Worm (Caenorhabditis elegans): Measurements from ENCODE around the gene R02E12.12.

R02E12.12 gene

ce11 chrX:3979146-3979545, 24.2 kb upstream of the R02E12.12 start:
- TF ChIP-seq elt-2 (tag; optimal IDR thresholded peaks at IDR 0.05) (no peak), nhr-11 (tag; optimal IDR thresholded peaks at IDR 0.05) (no peak), ceh-31 (tag; optimal IDR thresholded peaks at IDR 0.05) (no peak), ama-1 (optimal IDR thresholded peaks at IDR 0.05) (no peak), tbx-7 (tag; optimal IDR thresholded peaks at IDR 0.05) (no peak), lim-6 (tag; optimal IDR thresholded peaks at IDR 0.05) (no peak), sox-2 (GFP tag; IDR thresholded peaks at IDR 0.05) (no peak), fax-1 (tag; optimal IDR thresholded peaks at IDR 0.05) (no peak), sox-4 (tag; optimal IDR thresholded peaks at IDR 0.05) (no peak), fkh-10 (GFP tag; optimal IDR thresholded peaks at IDR 0.05) (no peak)

DNA sequence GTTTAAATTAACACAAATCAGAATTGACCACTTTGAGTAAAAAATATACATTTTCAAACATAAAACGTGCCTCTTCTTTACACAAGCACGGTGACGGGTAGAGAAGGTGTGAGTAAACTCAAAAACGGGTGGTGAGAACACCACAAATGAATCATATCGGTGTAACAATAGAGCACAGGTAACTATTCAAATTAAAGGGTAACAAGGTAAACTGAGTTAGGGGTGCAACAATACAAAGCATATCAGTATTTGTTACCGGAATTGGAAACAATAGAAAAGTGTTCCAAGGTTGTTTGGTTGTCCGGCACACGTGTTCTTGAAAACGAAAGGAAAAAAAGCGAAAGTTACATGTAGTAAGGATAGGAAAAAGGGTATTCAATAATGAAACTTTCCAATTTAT, 20.9 kb upstream of the R02E12.12 start:
- no peak for TF ChIP-seq unc-86 (tag; optimal IDR thresholded peaks at IDR 0.05)
- no peak for TF ChIP-seq nhr-232 (tag; optimal IDR thresholded peaks at IDR 0.05)
- no peak for TF ChIP-seq ceh-30 (tag; optimal IDR thresholded peaks at IDR 0.05)
- no peak for TF ChIP-seq ceh-34 (tag; optimal IDR thresholded peaks at IDR 0.05)

- TF ChIP-seq ceh-31 (tag; optimal IDR thresholded peaks at IDR 0.05) (peak; percentile 24), eyg-1 (tag; optimal IDR thresholded peaks at IDR 0.05) (no peak), unc-42 (tag; optimal IDR thresholded peaks at IDR 0.05) (peak; percentile 58)
Measured at ce11 chrX:3988575-3988974, 14.7 kb upstream of the R02E12.12 start.

ce11 chrX:3990495-3990894, 12.8 kb upstream of the R02E12.12 start:
- TF ChIP-seq ceh-9 (tag; optimal IDR thresholded peaks at IDR 0.05) = no peak
- TF ChIP-seq npax-4 (tag; optimal IDR thresholded peaks at IDR 0.05) = no peak
- TF ChIP-seq zip-5 (tag; optimal IDR thresholded peaks at IDR 0.05) = no peak
- TF ChIP-seq pag-3 (tag; optimal IDR thresholded peaks at IDR 0.05; ENCODE audit: borderline replicate concordance) = no peak
- peak; percentile 53 for TF ChIP-seq hlh-30 (tag; optimal IDR thresholded peaks at IDR 0.05; ENCODE audit: insufficient read depth)
- no peak for TF ChIP-seq Y22D7AL.16 (tag; optimal IDR thresholded peaks at IDR 0.05)
- no peak for TF ChIP-seq hlh-8 (tag; optimal IDR thresholded peaks at IDR 0.05)
- no peak for TF ChIP-seq ceh-24 (tag; optimal IDR thresholded peaks at IDR 0.05)

- TF ChIP-seq tbx-2 (tag; optimal IDR thresholded peaks at IDR 0.05) = peak; percentile 8
- peak; percentile 9 for TF ChIP-seq sdc-2 (tag; optimal IDR thresholded peaks at IDR 0.05)
- TF ChIP-seq ceh-31 (tag; optimal IDR thresholded peaks at IDR 0.05) = peak; percentile 25
- TF ChIP-seq elt-4 (tag; optimal IDR thresholded peaks at IDR 0.05) = no peak
- TF ChIP-seq unc-42 (tag; optimal IDR thresholded peaks at IDR 0.05) = peak; percentile 75
Measured at ce11 chrX:3990941-3991340, 12.4 kb upstream of the R02E12.12 start.

DNA sequence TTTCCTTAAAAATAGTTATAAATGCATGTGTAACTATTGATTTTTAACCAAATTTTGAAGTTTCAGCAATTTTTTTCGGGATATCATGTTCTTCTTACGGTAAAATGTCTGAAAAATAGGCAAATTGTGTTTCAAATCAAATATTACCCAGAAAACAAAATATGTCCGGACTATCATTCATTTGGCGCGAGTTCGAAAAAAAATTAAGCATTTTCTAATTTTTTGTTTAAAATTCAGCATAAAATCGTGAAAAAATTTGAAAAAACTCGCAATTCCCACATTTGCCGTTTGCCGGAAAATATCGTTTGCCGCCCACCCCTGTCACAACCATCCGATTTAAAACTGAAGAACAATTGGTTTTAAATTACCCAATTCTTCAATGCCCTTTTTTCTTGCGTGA, 11.7 kb upstream of the R02E12.12 start:
- TF ChIP-seq ref-2 (tag; optimal IDR thresholded peaks at IDR 0.05) (no peak), sox-2 (GFP tag; IDR thresholded peaks at IDR 0.05) (no peak), lin-11 (tag; optimal IDR thresholded peaks at IDR 0.05) (no peak)

DNA sequence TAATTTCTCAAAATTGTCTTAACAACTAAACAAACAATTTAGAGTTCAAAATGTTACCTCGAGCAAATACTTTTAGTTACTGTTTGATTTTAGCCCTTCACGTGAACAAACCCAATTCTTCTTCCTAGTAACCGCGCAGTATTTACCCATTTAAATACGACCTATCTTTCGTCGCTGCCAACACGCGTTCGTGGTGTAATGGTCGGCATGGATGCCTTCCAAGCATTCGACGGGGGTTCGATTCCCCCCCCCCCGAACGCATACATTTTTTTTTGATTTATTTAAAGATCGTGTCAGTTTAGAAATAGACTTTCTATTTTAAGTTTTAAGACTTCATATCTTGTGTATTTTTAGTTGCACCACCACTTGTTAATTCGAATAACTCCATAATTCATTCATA, 8.9 kb upstream of the R02E12.12 start:
- peak; percentile 57 for TF ChIP-seq gmeb-2 (tag; optimal IDR thresholded peaks at IDR 0.05)
- TF ChIP-seq ceh-24 (tag; optimal IDR thresholded peaks at IDR 0.05) = no peak
- TF ChIP-seq dve-1 (tag; optimal IDR thresholded peaks at IDR 0.05) = no peak
- TF ChIP-seq hlh-13 (GFP tag; optimal IDR thresholded peaks at IDR 0.05) = no peak
- no peak for TF ChIP-seq ceh-22 (tag; optimal IDR thresholded peaks at IDR 0.05)
- TF ChIP-seq ceh-30 (tag; optimal IDR thresholded peaks at IDR 0.05) = no peak
- no peak for TF ChIP-seq pha-4 (tag; optimal IDR thresholded peaks at IDR 0.05)
- peak; percentile 63 for TF ChIP-seq ceh-19 (GFP tag; optimal IDR thresholded peaks at IDR 0.05)
- no peak for TF ChIP-seq ref-2 (tag; optimal IDR thresholded peaks at IDR 0.05)
- peak; percentile 64 for TF ChIP-seq che-1 (tag; optimal IDR thresholded peaks at IDR 0.05)
- TF ChIP-seq hlh-8 (tag; optimal IDR thresholded peaks at IDR 0.05) = no peak
- no peak for TF ChIP-seq zip-5 (tag; optimal IDR thresholded peaks at IDR 0.05)
- TF ChIP-seq fax-1 (tag; optimal IDR thresholded peaks at IDR 0.05) = peak; percentile 43
- no peak for TF ChIP-seq fkh-10 (GFP tag; optimal IDR thresholded peaks at IDR 0.05)
- TF ChIP-seq ceh-34 (tag; optimal IDR thresholded peaks at IDR 0.05) = no peak
- peak; percentile 15 for TF ChIP-seq ceh-14 (tag; optimal IDR thresholded peaks at IDR 0.05)
- no peak for TF ChIP-seq pag-3 (tag; optimal IDR thresholded peaks at IDR 0.05; ENCODE audit: borderline replicate concordance)
- peak; percentile 45 for TF ChIP-seq unc-3 (GFP tag; conservative IDR thresholded peaks at IDR 0.05)
- peak; percentile 33 for TF ChIP-seq unc-3 (tag; optimal IDR thresholded peaks at IDR 0.05)
- no peak for TF ChIP-seq odd-2 (tag; optimal IDR thresholded peaks at IDR 0.05)
- no peak for TF ChIP-seq pha-2 (tag; optimal IDR thresholded peaks at IDR 0.05)
- no peak for TF ChIP-seq mec-3 (tag; optimal IDR thresholded peaks at IDR 0.05; ENCODE audit: borderline replicate concordance)
- TF ChIP-seq ceh-9 (tag; optimal IDR thresholded peaks at IDR 0.05) = no peak

Data from whole organism, late embryonic.